Fruit fly (Drosophila melanogaster) whole organism, wandering third instar larva: ENCODE results near the gene CG13920.

ENCODE experiments used
- Dfd ChIP-seq: fragments of >200 bp; optimal IDR thresholded peaks from 2 replicates; lab custom pipeline; 2017; ENCODE audit warnings: missing biosample characterization, missing genetic modification characterization
- OdsH ChIP-seq: fragments of 200-800 bp; sonication (Bioruptor generic); optimal IDR thresholded peaks from 2 replicates; lab custom pipeline; 2016; ENCODE audit warnings: missing biosample characterization, mild to moderate bottlenecking, missing genetic modification characterization
- Sp1 ChIP-seq: fragments of 200-800 bp; sonication (Bioruptor generic); optimal IDR thresholded peaks from 3 replicates; lab custom pipeline; 2019; ENCODE audit warnings: missing biosample characterization, mild to moderate bottlenecking, missing genetic modification characterization, moderate library complexity
- brk ChIP-seq: fragments of 200-800 bp; sonication (Bioruptor generic); optimal IDR thresholded peaks from 2 replicates; lab custom pipeline; 2016; ENCODE audit warnings: missing biosample characterization, mild to moderate bottlenecking, missing genetic modification characterization
- h ChIP-seq: fragments of 200-800 bp; sonication (Bioruptor generic); optimal IDR thresholded peaks from 3 replicates; lab custom pipeline; 2016; ENCODE audit warnings: missing biosample characterization, mild to moderate bottlenecking, missing genetic modification characterization

dm6 chr3L:1615701-1616100 is 33.0 kb upstream of the CG13920 start, which contains the start of gene CG12105:
- TF ChIP-seq brk (GFP tag; lab: Kevin White, UChicago), result no peak
- TF ChIP-seq Sp1 (GFP tag; lab: Kevin White, UChicago), result no peak
- no peak for TF ChIP-seq Dfd (GFP tag; lab: Kevin White, UChicago)
- TF ChIP-seq OdsH (GFP tag; lab: Kevin White, UChicago), result no peak
- no peak for TF ChIP-seq h (GFP tag; lab: Kevin White, UChicago)
